Worm (Caenorhabditis elegans) whole organism, young adult: ENCODE data around the gene frm-10.
"Not testable (repeated sequence)": the region's sequence is repeated elsewhere in the genome, so short reads cannot be mapped to it uniquely, and the experiment has no call there.

Experiments
- Y53F4B.3 ChIP-seq: fragments of 200-800 bp; sonication (Bioruptor generic); IDR thresholded peaks from 2 replicates; pipeline ENCODE4 v1.3.6; 2022; ENCODE audit warnings: missing genetic modification reagents, missing genetic modification characterization, missing compliant biosample characterization
- egl-44 ChIP-seq: fragments of 200-800 bp; sonication (Bioruptor generic); IDR thresholded peaks from 2 replicates; pipeline ENCODE4 v1.3.6; 2022; ENCODE audit warnings: missing genetic modification reagents, missing genetic modification characterization, missing compliant biosample characterization

ce11 chrV:13507078-13507477, 44.1 kb downstream of the frm-10 start:
- not testable (repeated sequence) for TF ChIP-seq egl-44, Y53F4B.3 (GFP tag; lab: Robert Waterston, UW)
